Fruit fly (Drosophila melanogaster): ENCODE measurements around the gene CG43783.

Gene CG43783

DNA sequence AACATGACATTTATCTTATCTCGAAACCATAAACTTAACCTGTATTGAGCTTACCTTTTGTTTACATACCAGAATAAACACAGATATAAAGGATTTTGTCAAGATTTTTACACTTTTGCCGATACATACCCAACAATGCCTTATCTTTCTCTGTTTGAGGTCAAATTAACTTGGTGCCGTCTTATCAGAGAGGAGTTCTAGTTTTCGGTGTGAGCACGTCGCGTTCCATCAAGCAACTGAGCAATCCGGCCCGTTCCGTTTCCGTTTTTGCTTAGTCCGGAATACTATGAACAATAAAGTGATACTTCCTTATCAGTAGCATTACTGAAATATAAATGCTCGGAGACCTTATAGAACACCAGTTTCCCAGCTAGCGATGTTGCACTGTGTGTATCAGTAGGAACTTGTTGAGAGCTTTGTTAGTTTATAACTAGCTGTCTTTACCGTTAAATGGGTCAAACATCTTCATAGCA, 31.8 kb upstream of the CG43783 start, which contains the start of gene Galk (continued):
- TF ChIP-seq CG31365 (tag; optimal IDR thresholded peaks at IDR 0.05), result peak; percentile 26
- no peak for TF ChIP-seq pum (GFP tag; optimal IDR thresholded peaks at IDR 0.05)
- no peak for TF ChIP-seq hbn (GFP tag; IDR thresholded peaks at IDR 0.05; ENCODE audit: partially characterized antibody)
- TF ChIP-seq Lim3 (GFP tag; IDR thresholded peaks at IDR 0.05), result no peak
- TF ChIP-seq CG33557 (GFP tag; optimal IDR thresholded peaks at IDR 0.05), result peak; percentile 56
- peak; percentile 71 for TF ChIP-seq ind (GFP tag; optimal IDR thresholded peaks at IDR 0.05)
- TF ChIP-seq nom (GFP tag; optimal IDR thresholded peaks at IDR 0.05), result peak; percentile 39
- peak; percentile 73 for TF ChIP-seq lilli (GFP tag; optimal IDR thresholded peaks at IDR 0.05)
- TF ChIP-seq gfzf (GFP tag; optimal IDR thresholded peaks at IDR 0.05), result no peak
- peak; percentile 58 for TF ChIP-seq bigmax (GFP tag; optimal IDR thresholded peaks at IDR 0.05)
- no peak for TF ChIP-seq nerfin-2 (GFP tag; IDR thresholded peaks at IDR 0.05; ENCODE audit: partially characterized antibody)
- no peak for TF ChIP-seq Ssrp (tag; optimal IDR thresholded peaks at IDR 0.05)
- TF ChIP-seq CG8281 (tag; optimal IDR thresholded peaks at IDR 0.05), result peak; percentile 42
- TF ChIP-seq Myb (GFP tag; optimal IDR thresholded peaks at IDR 0.05), result no peak
- TF ChIP-seq Kr (GFP tag; optimal IDR thresholded peaks at IDR 0.05), result no peak
- TF ChIP-seq CG8944 (GFP tag; optimal IDR thresholded peaks at IDR 0.05), result peak; percentile 27
- TF ChIP-seq CG10543 (GFP tag; optimal IDR thresholded peaks at IDR 0.05), result peak; percentile 81
- TF ChIP-seq chif (GFP tag; optimal IDR thresholded peaks at IDR 0.05), result peak in 1 of 2 experiments; percentile 4
- no peak for TF ChIP-seq Doc2 (GFP tag; IDR thresholded peaks at IDR 0.05)
- peak; percentile 45 for TF ChIP-seq CG5180 (GFP tag; optimal IDR thresholded peaks at IDR 0.05)
- peak; percentile 70; the same call in 1 of the 3 replicates for TF ChIP-seq CG2889 (GFP tag; IDR thresholded peaks at IDR 0.05)
- TF ChIP-seq CG30403 (GFP tag; optimal IDR thresholded peaks at IDR 0.05), result peak; percentile 22
- peak; percentile 66; the same call in 2 of the 3 replicates for TF ChIP-seq tgo (GFP tag; IDR thresholded peaks at IDR 0.05)
- peak; percentile 33 for TF ChIP-seq CG7987 (GFP tag; optimal IDR thresholded peaks at IDR 0.05)
- TF ChIP-seq CG11560 (tag; IDR thresholded peaks at IDR 0.05), result no peak
- no peak for TF ChIP-seq CG34422 (GFP tag; IDR thresholded peaks at IDR 0.05)
- TF ChIP-seq CG6683 (GFP tag; optimal IDR thresholded peaks at IDR 0.05), result peak; percentile 7
- TF ChIP-seq Stat92E (GFP tag; optimal IDR thresholded peaks at IDR 0.05), result no peak
- no peak for TF ChIP-seq CTCF (GFP tag; optimal IDR thresholded peaks at IDR 0.05)
- TF ChIP-seq nerfin-1 (tag; optimal IDR thresholded peaks at IDR 0.05), result peak; percentile 63
- no peak for TF ChIP-seq pzg (GFP tag; optimal IDR thresholded peaks at IDR 0.05)
- TF ChIP-seq stc (GFP tag; IDR thresholded peaks at IDR 0.05), result peak; percentile 61; the same call in 1 of the 2 replicates
- TF ChIP-seq CG4282 (GFP tag; optimal IDR thresholded peaks at IDR 0.05), result peak; percentile 72
- TF ChIP-seq CG17359 (tag; optimal IDR thresholded peaks at IDR 0.05), result peak; percentile 55
- peak; percentile 53 for TF ChIP-seq CG13424 (tag; optimal IDR thresholded peaks at IDR 0.05)
- no peak for TF ChIP-seq CG13287 (GFP tag; IDR thresholded peaks at IDR 0.05; ENCODE audit: partially characterized antibody)
- TF ChIP-seq hb (GFP tag; IDR thresholded peaks at IDR 0.05; ENCODE audit: partially characterized antibody), result no peak
- TF ChIP-seq CG11723 (GFP tag; optimal IDR thresholded peaks at IDR 0.05), result no peak
- TF ChIP-seq Gsc (GFP tag; IDR thresholded peaks at IDR 0.05), result no peak
- peak; percentile 78 for TF ChIP-seq ftz-f1 (GFP tag; optimal IDR thresholded peaks at IDR 0.05)
- no peak for TF ChIP-seq CG10565 (GFP tag; optimal IDR thresholded peaks at IDR 0.05)
- no peak for TF ChIP-seq CG10979 (tag; optimal IDR thresholded peaks at IDR 0.05)
- peak; percentile 44 for TF ChIP-seq gcm (GFP tag; optimal IDR thresholded peaks at IDR 0.05)
- peak; percentile 23 for TF ChIP-seq CG9876 (GFP tag; optimal IDR thresholded peaks at IDR 0.05)
- TF ChIP-seq CG6791 (GFP tag; IDR thresholded peaks at IDR 0.05; ENCODE audit: partially characterized antibody), result no peak
- no peak for TF ChIP-seq p53 (GFP tag; optimal IDR thresholded peaks at IDR 0.05)

All from whole organism, embryonic.